Fruit fly (Drosophila melanogaster): Measurements from ENCODE around the gene Sfp24Bb.

Sfp24Bb gene

dm6 chr2L:3655698-3656105 lies 13.9 kb downstream of the Sfp24Bb start (continued):
- TF ChIP-seq zf30C (GFP tag; optimal IDR thresholded peaks at IDR 0.05) (peak; percentile 49), CG2129 (GFP tag; IDR thresholded peaks at IDR 0.05; ENCODE audit: partially characterized antibody) (no peak), CG13624 (GFP tag; optimal IDR thresholded peaks at IDR 0.05) (peak; percentile 99), CG6689 (GFP tag; IDR thresholded peaks at IDR 0.05) (peak; percentile 98), sens-2 (GFP tag; IDR thresholded peaks at IDR 0.05) (peak; percentile 96), CG10209 (GFP tag; optimal IDR thresholded peaks at IDR 0.05) (peak; percentile 97), Sin3A (optimal IDR thresholded peaks at IDR 0.05) (no peak), ase (GFP tag; IDR thresholded peaks at IDR 0.05) (peak; percentile 97), CG10654 (GFP tag; optimal IDR thresholded peaks at IDR 0.05) (peak; percentile 98), CG18011 (GFP tag; optimal IDR thresholded peaks at IDR 0.05) (peak; percentile 90), twi (tag; optimal IDR thresholded peaks at IDR 0.05) (peak; percentile 96), CG42726 (GFP tag; IDR thresholded peaks at IDR 0.05; ENCODE audit: partially characterized antibody) (no peak), CG10267 (tag; optimal IDR thresholded peaks at IDR 0.05) (peak; percentile 96), wek (GFP tag; optimal IDR thresholded peaks at IDR 0.05) (peak; percentile 96), CG3995 (GFP tag; optimal IDR thresholded peaks at IDR 0.05) (peak; percentile 84), Rfx (GFP tag; IDR thresholded peaks at IDR 0.05) (peak; percentile 98), Adf1 (GFP tag; IDR thresholded peaks at IDR 0.05) (peak; percentile 87), C15 (GFP tag; IDR thresholded peaks at IDR 0.05) (peak; percentile 96), mld (GFP tag; IDR thresholded peaks at IDR 0.05; ENCODE audit: partially characterized antibody) (no peak), Lpt (GFP tag; optimal IDR thresholded peaks at IDR 0.05) (no peak), trh (GFP tag; optimal IDR thresholded peaks at IDR 0.05) (peak; percentile 87), onecut (GFP tag; IDR thresholded peaks at IDR 0.05) (peak; percentile 96), CG2199 (GFP tag; IDR thresholded peaks at IDR 0.05) (peak; percentile 91), Med (GFP tag) (peak; percentile 100), CG34224 (GFP tag; IDR thresholded peaks at IDR 0.05; ENCODE audit: partially characterized antibody) (no peak), pan (optimal IDR thresholded peaks at IDR 0.05) (no peak), pan (GFP tag; optimal IDR thresholded peaks at IDR 0.05 in 1 of 2, IDR thresholded peaks at IDR 0.05 in 1 of 2) (peak in 1 of 2 experiments; percentile 98), CG17385 (GFP tag; optimal IDR thresholded peaks at IDR 0.05) (peak; percentile 97), CG30020 (tag; optimal IDR thresholded peaks at IDR 0.05) (peak; percentile 87), Sox102F (GFP tag; optimal IDR thresholded peaks at IDR 0.05) (peak; percentile 99), h (optimal IDR thresholded peaks at IDR 0.05) (no peak), CG5953 (GFP tag; IDR thresholded peaks at IDR 0.05) (peak; percentile 97), NK7.1 (GFP tag; optimal IDR thresholded peaks at IDR 0.05) (peak; percentile 97), CG13123 (GFP tag; optimal IDR thresholded peaks at IDR 0.05) (peak; percentile 94), Taf1 (GFP tag; IDR thresholded peaks at IDR 0.05) (peak; percentile 98), MESR4 (GFP tag; optimal IDR thresholded peaks at IDR 0.05) (peak; percentile 74), gsb (GFP tag; IDR thresholded peaks at IDR 0.05) (peak; percentile 96), vnd (GFP tag; IDR thresholded peaks at IDR 0.05; ENCODE audit: partially characterized antibody) (no peak), CG13894 (tag; optimal IDR thresholded peaks at IDR 0.05) (peak; percentile 97), CG6175 (GFP tag; IDR thresholded peaks at IDR 0.05) (peak; percentile 96), CG15601 (tag; optimal IDR thresholded peaks at IDR 0.05) (peak; percentile 98), Six4 (GFP tag; optimal IDR thresholded peaks at IDR 0.05) (peak; percentile 98), nmo (GFP tag; optimal IDR thresholded peaks at IDR 0.05) (peak; percentile 98), sens (GFP tag) (peak; percentile 100), Poxn (GFP tag; IDR thresholded peaks at IDR 0.05) (peak; percentile 93), Sox100B (GFP tag; optimal IDR thresholded peaks at IDR 0.05) (peak; percentile 98), CG1529 (GFP tag; optimal IDR thresholded peaks at IDR 0.05) (peak; percentile 99), CG17186 (GFP tag; optimal IDR thresholded peaks at IDR 0.05) (peak; percentile 94), GATAe (GFP tag; conservative IDR thresholded peaks at IDR 0.05) (peak; percentile 97), salm (tag; optimal IDR thresholded peaks at IDR 0.05) (peak; percentile 98), Nf-YC (tag; optimal IDR thresholded peaks at IDR 0.05) (peak; percentile 92), ATbp (GFP tag; optimal IDR thresholded peaks at IDR 0.05) (peak; percentile 99)

All from whole organism, embryonic.